Fruit fly (Drosophila melanogaster) whole organism: ENCODE data around the gene Thor.

ENCODE experiments used
- CG8478 ChIP-seq: fragments of >200 bp; optimal IDR thresholded peaks from 2 replicates; lab custom pipeline; 2018; ENCODE audit warnings: inconsistent platforms
- pan ChIP-seq: fragments of >200 bp; optimal IDR thresholded peaks from 2 replicates; lab custom pipeline; 2017
- psq ChIP-seq: fragments of >200 bp; optimal IDR thresholded peaks from 2 replicates; lab custom pipeline; 2017

DNA sequence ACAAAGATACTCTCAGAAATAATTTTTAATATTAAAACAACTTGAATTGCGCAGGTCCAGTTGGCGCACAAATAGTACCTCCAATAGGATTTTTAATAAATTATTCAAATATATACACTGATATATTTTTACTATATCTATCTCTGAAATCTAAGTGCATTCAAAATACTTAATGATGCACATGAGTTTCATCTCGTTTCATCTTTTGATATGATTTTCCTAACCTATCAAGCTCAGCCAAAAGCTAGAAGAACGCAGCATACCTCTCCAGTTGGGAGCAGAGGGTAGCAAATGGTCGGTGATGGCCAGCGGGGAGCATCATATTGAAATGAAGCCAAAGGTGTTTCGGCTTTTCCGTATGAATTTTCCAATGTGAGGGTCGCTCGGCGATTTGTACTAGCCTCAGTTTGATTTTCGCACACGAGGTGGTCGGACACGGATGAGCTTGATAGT, 46.5 kb downstream of the Thor start, which contains the start of gene CG8852:
- TF ChIP-seq CG8478 (lab: Kevin White, UChicago) (no peak), psq (lab: Kevin White, UChicago) (no peak), pan (lab: Kevin White, UChicago) (no peak)
